Worm (Caenorhabditis elegans) whole organism, L4 larva: ENCODE measurements around the gene ndx-6.
A peak's percentile ranks its signal among the peaks of the same experiment; 100 is the strongest.
"Not testable (repeated sequence)": the region's sequence is repeated elsewhere in the genome, so short reads cannot be mapped to it uniquely, and the experiment has no call there.

Source experiments
- D1046.2 ChIP-seq: fragments of 200-800 bp; sonication (Bioruptor generic); IDR thresholded peaks from 2 replicates; pipeline ENCODE4 v1.3.6; 2022; ENCODE audit warnings: missing genetic modification characterization, missing compliant biosample characterization
- F10B5.3 ChIP-seq: sonication (generic microtip); optimal IDR thresholded peaks from 2 replicates; lab custom pipeline; 2016; ENCODE audit warnings: mild to moderate bottlenecking, missing genetic modification characterization, missing compliant biosample characterization
- F37D6.2 ChIP-seq: sonication (generic microtip); optimal IDR thresholded peaks from 2 replicates; lab custom pipeline; 2016; ENCODE audit warnings: mild to moderate bottlenecking, missing genetic modification characterization, missing compliant biosample characterization
- T26A8.4 ChIP-seq: fragments of 200-800 bp; sonication (Bioruptor generic); IDR thresholded peaks from 2 replicates; pipeline ENCODE4 v1.3.6; 2022; ENCODE audit warnings: missing genetic modification characterization, missing compliant biosample characterization
- Y48G9A.11 ChIP-seq: fragments of 200-800 bp; sonication (Bioruptor generic); IDR thresholded peaks from 2 replicates; pipeline ENCODE4 v1.3.6; 2022; ENCODE audit warnings: missing genetic modification reagents, missing genetic modification characterization, missing compliant biosample characterization
- arid-1 ChIP-seq: fragments of 200-800 bp; sonication (Bioruptor generic); conservative IDR thresholded peaks from 2 replicates; pipeline ENCODE4 v1.3.6; 2022; ENCODE audit warnings: missing genetic modification reagents, missing genetic modification characterization, missing compliant biosample characterization
- ceh-20 ChIP-seq: fragments of 200-800 bp; sonication (Bioruptor generic); IDR thresholded peaks from 2 replicates; pipeline ENCODE4 v1.3.6; 2022; ENCODE audit warnings: missing genetic modification reagents, missing genetic modification characterization, missing compliant biosample characterization
- ceh-28 ChIP-seq: fragments of 150-350 bp; optimal IDR thresholded peaks from 2 replicates; lab custom pipeline; 2014; ENCODE audit warnings: missing biosample characterization, missing genetic modification reagents, missing genetic modification characterization
- ceh-44 ChIP-seq: fragments of 200-800 bp; sonication (Bioruptor generic); IDR thresholded peaks from 2 replicates; pipeline ENCODE4 v1.3.6; 2022; ENCODE audit warnings: missing genetic modification reagents, missing genetic modification characterization, missing compliant biosample characterization
- ceh-82 ChIP-seq: sonication (generic microtip); optimal IDR thresholded peaks from 2 replicates; lab custom pipeline; 2017; ENCODE audit warnings: missing biosample characterization, missing genetic modification characterization
- ces-1 ChIP-seq: fragments of 150-350 bp; sonication (generic microtip); optimal IDR thresholded peaks from 4 replicates; lab custom pipeline; 2014; ENCODE audit warnings: missing biosample characterization, missing genetic modification reagents, missing genetic modification characterization
- ctbp-1 ChIP-seq: fragments of 200-800 bp; sonication (Bioruptor generic); IDR thresholded peaks from 2 replicates; pipeline ENCODE4 v1.3.6; 2022; ENCODE audit warnings: missing genetic modification reagents, missing genetic modification characterization, missing compliant biosample characterization
- dmd-6 ChIP-seq: fragments of 200-800 bp; sonication (Bioruptor generic); IDR thresholded peaks from 2 replicates; pipeline ENCODE4 v1.3.6; 2022; ENCODE audit warnings: missing genetic modification reagents, missing genetic modification characterization, missing compliant biosample characterization
- dmd-9 ChIP-seq: fragments of 200-800 bp; sonication (Bioruptor generic); IDR thresholded peaks from 2 replicates; pipeline ENCODE4 v1.3.6; 2022; ENCODE audit warnings: missing genetic modification reagents, missing genetic modification characterization, missing compliant biosample characterization
- dpl-1 ChIP-seq: fragments of 150-350 bp; optimal IDR thresholded peaks from 2 replicates; lab custom pipeline; 2014; ENCODE audit warnings: missing biosample characterization, missing genetic modification reagents, missing genetic modification characterization
- duxl-1 ChIP-seq: sonication (generic microtip); optimal IDR thresholded peaks from 2 replicates; lab custom pipeline; 2016; ENCODE audit warnings: mild to moderate bottlenecking, missing genetic modification characterization, moderate library complexity, missing compliant biosample characterization; ENCODE audit not compliant: poor library complexity
- dve-1 ChIP-seq: sonication (generic microtip); optimal IDR thresholded peaks from 2 replicates; lab custom pipeline; 2017; ENCODE audit warnings: antibody characterized with exemption, mild to moderate bottlenecking, missing genetic modification characterization, missing compliant biosample characterization; ENCODE audit not compliant: insufficient read depth
- gei-8 ChIP-seq: fragments of 200-800 bp; sonication (Bioruptor generic); optimal IDR thresholded peaks from 2 replicates; lab custom pipeline; 2018; ENCODE audit warnings: mild to moderate bottlenecking, missing genetic modification characterization, missing compliant biosample characterization
- hmg-1.1 ChIP-seq: fragments of 200-800 bp; sonication (Bioruptor generic); IDR thresholded peaks from 2 replicates; pipeline ENCODE4 v1.3.6; 2022; ENCODE audit warnings: missing genetic modification reagents, missing genetic modification characterization, missing compliant biosample characterization
- lin-1 ChIP-seq: fragments of 200-800 bp; sonication (Bioruptor generic); IDR thresholded peaks from 2 replicates; pipeline ENCODE4 v1.3.6; 2022; ENCODE audit warnings: missing genetic modification reagents, missing genetic modification characterization, missing compliant biosample characterization
- lin-38 ChIP-seq: fragments of 200-800 bp; sonication (Bioruptor generic); IDR thresholded peaks from 2 replicates; pipeline ENCODE4 v1.3.6; 2022; ENCODE audit warnings: missing genetic modification reagents, missing genetic modification characterization, missing compliant biosample characterization
- lir-3 ChIP-seq: sonication (generic microtip); optimal IDR thresholded peaks from 2 replicates; lab custom pipeline; 2016; ENCODE audit warnings: mild to moderate bottlenecking, missing genetic modification characterization, missing compliant biosample characterization
- lsy-2 ChIP-seq, 2 experiments: fragments of 150-350 bp in 1 of 2; sonication (generic microtip) in 1 of 2; optimal IDR thresholded peaks; 2 replicates each; lab custom pipeline; 2014 to 2017; ENCODE audit warnings: missing biosample characterization in 2 of 2, missing genetic modification characterization in 2 of 2
- madf-9 ChIP-seq: fragments of 200-800 bp; sonication (Bioruptor generic); conservative IDR thresholded peaks from 2 replicates; pipeline ENCODE4 v1.3.6; 2022; ENCODE audit warnings: missing genetic modification reagents, missing genetic modification characterization, missing compliant biosample characterization
- nhr-11 ChIP-seq: fragments of 150-350 bp; optimal IDR thresholded peaks from 2 replicates; lab custom pipeline; 2014; ENCODE audit warnings: missing biosample characterization, missing genetic modification characterization
- nhr-237 ChIP-seq: sonication (generic microtip); optimal IDR thresholded peaks from 2 replicates; lab custom pipeline; 2017; ENCODE audit warnings: missing biosample characterization, missing genetic modification characterization
- nhr-28 ChIP-seq: fragments of 150-350 bp; optimal IDR thresholded peaks from 2 replicates; lab custom pipeline; 2014; ENCODE audit warnings: missing biosample characterization, missing genetic modification characterization
- nhr-48 ChIP-seq: sonication (generic microtip); optimal IDR thresholded peaks from 2 replicates; lab custom pipeline; 2016; ENCODE audit warnings: mild to moderate bottlenecking, missing genetic modification characterization, missing compliant biosample characterization
- nhr-6 ChIP-seq: fragments of 150-350 bp; optimal IDR thresholded peaks from 2 replicates; lab custom pipeline; 2014; ENCODE audit warnings: missing biosample characterization, missing genetic modification characterization
- pha-4 ChIP-seq, 2 experiments: fragments of 150-350 bp in 1 of 2; fragments of 200-800 bp in 1 of 2; sonication (Bioruptor generic) in 1 of 2; IDR thresholded peaks in 1 of 2; optimal IDR thresholded peaks in 1 of 2; 2 replicates each; pipeline versions ENCODE4 v1.3.6 to Lab custom; 2014 to 2022; ENCODE audit warnings: missing genetic modification characterization in 2 of 2, missing genetic modification reagents in 2 of 2, missing biosample characterization in 1 of 2, missing compliant biosample characterization in 1 of 2
- saeg-2 ChIP-seq: fragments of 200-800 bp; sonication (Bioruptor generic); IDR thresholded peaks from 2 replicates; pipeline ENCODE4 v1.3.6; 2022; ENCODE audit warnings: missing genetic modification reagents, missing genetic modification characterization, missing compliant biosample characterization
- sdz-12 ChIP-seq: fragments of 200-800 bp; sonication (Bioruptor generic); optimal IDR thresholded peaks from 2 replicates; lab custom pipeline; 2018; ENCODE audit warnings: mild to moderate bottlenecking, missing genetic modification characterization, missing compliant biosample characterization
- set-16 ChIP-seq: fragments of 200-800 bp; sonication (Bioruptor generic); IDR thresholded peaks from 2 replicates; pipeline ENCODE4 v1.3.6; 2022; ENCODE audit warnings: missing genetic modification reagents, missing genetic modification characterization, missing compliant biosample characterization
- spr-1 ChIP-seq: sonication (generic microtip); optimal IDR thresholded peaks from 2 replicates; lab custom pipeline; 2016; ENCODE audit warnings: mild to moderate bottlenecking, missing genetic modification characterization, missing compliant biosample characterization
- vab-7 ChIP-seq: fragments of 200-800 bp; sonication (Bioruptor generic); IDR thresholded peaks from 2 replicates; pipeline ENCODE4 v1.3.6; 2022; ENCODE audit warnings: missing genetic modification reagents, missing genetic modification characterization, missing compliant biosample characterization
- zfp-2 ChIP-seq: sonication (generic microtip); optimal IDR thresholded peaks from 2 replicates; lab custom pipeline; 2016; ENCODE audit warnings: mild to moderate bottlenecking, missing genetic modification characterization, missing compliant biosample characterization
- zfp-3 ChIP-seq: fragments of 200-800 bp; sonication (Bioruptor generic); conservative IDR thresholded peaks from 2 replicates; pipeline ENCODE4 v1.3.6; 2022; ENCODE audit warnings: missing genetic modification reagents, missing genetic modification characterization, missing compliant biosample characterization

ndx-6 gene

ce11 chrII:5353642-5354041, 36.0 kb downstream of the ndx-6 start (continued):
- TF ChIP-seq dmd-9 (GFP tag; lab: Robert Waterston, UW) (0 out of 2 replicates have a peak, but pooled peaks have one; percentile 28), sdz-12 (GFP tag; lab: Kevin White, UChicago) (peak; percentile 65), lsy-2 (tag; optimal IDR thresholded peaks at IDR 0.05; lab: Kevin White, UChicago) (peak in 1 of 2 experiments; percentile 37), nhr-237 (tag; lab: Kevin White, UChicago) (no peak), lir-3 (tag; lab: Kevin White, UChicago) (peak; percentile 16), ceh-82 (no peak), F37D6.2 (tag; lab: Kevin White, UChicago) (no peak), ces-1 (GFP tag; lab: Kevin White, UChicago) (no peak), ceh-44 (GFP tag; lab: Robert Waterston, UW) (no peak), madf-9 (GFP tag; lab: Robert Waterston, UW) (no peak; the same call in 1 of the 2 replicates), Y48G9A.11 (GFP tag; lab: Robert Waterston, UW) (peak; percentile 60; the same call in 1 of the 2 replicates), nhr-6 (tag; lab: Kevin White, UChicago) (no peak), duxl-1 (tag; lab: Kevin White, UChicago) (peak; percentile 61), arid-1 (peak; percentile 96), gei-8 (GFP tag; lab: Kevin White, UChicago) (peak; percentile 85), set-16 (no peak), zfp-3 (GFP tag; lab: Robert Waterston, UW) (peak; percentile 67; the same call in 1 of the 2 replicates), dpl-1 (GFP tag; lab: Kevin White, UChicago) (no peak), spr-1 (tag; lab: Kevin White, UChicago) (peak; percentile 54), nhr-48 (tag; lab: Kevin White, UChicago) (peak; percentile 50)

ce11 chrII:5351799-5352198, 37.9 kb downstream of the ndx-6 start, which contains the start of gene F09E5.7:
Gene F09E5.7, plus strand, starts transcription at chrII:5352099.
- TF ChIP-seq saeg-2 (no peak), D1046.2 (no peak), dve-1 (tag; lab: Kevin White, UChicago) (no peak), F10B5.3 (no peak), spr-1 (tag; lab: Kevin White, UChicago) (no peak), F37D6.2 (tag; lab: Kevin White, UChicago) (no peak), ceh-28 (no peak), zfp-2 (tag; lab: Kevin White, UChicago) (no peak), nhr-28 (tag; lab: Kevin White, UChicago) (no peak), nhr-11 (no peak)
- TF ChIP-seq, all 104 proteins: peak for 0

- TF ChIP-seq T26A8.4 (peak; percentile 81), ceh-20 (0 out of 2 replicates have a peak, but pooled peaks have one; percentile 25), pha-4 (GFP tag; IDR thresholded peaks at IDR 0.05; lab: Robert Waterston, UW) (peak; percentile 63; the same call in 1 of the 2 replicates), dmd-6 (GFP tag; lab: Robert Waterston, UW) (peak; percentile 23; the same call in 1 of the 2 replicates), vab-7 (0 out of 2 replicates have a peak, but pooled peaks have one; percentile 63), ctbp-1 (GFP tag; lab: Robert Waterston, UW) (0 out of 2 replicates have a peak, but pooled peaks have one; percentile 39), hmg-1.1 (GFP tag; lab: Robert Waterston, UW) (peak; percentile 78), lin-1 (GFP tag; lab: Robert Waterston, UW) (0 out of 2 replicates have a peak, but pooled peaks have one; percentile 41), lin-38 (peak; percentile 82)
- not testable (repeated sequence) for TF ChIP-seq pha-4 (tag; optimal IDR thresholded peaks at IDR 0.05; lab: Kevin White, UChicago)
Observed at ce11 chrII:5350357-5350756, 39.3 kb downstream of the ndx-6 start, which contains the start of gene F09E5.8. Gene F09E5.8, plus strand, starts transcription at chrII:5350669.
